Fruit fly (Drosophila melanogaster) whole organism, wandering third instar larva: Measurements from ENCODE around the gene CrzR.

Experiments
- Abd-B ChIP-seq: fragments of >200 bp; optimal IDR thresholded peaks from 2 replicates; lab custom pipeline; 2017; ENCODE audit warnings: missing biosample characterization, missing genetic modification characterization
- CG32264 ChIP-seq: fragments of 200-800 bp; sonication (Bioruptor generic); optimal IDR thresholded peaks from 2 replicates; lab custom pipeline; 2016; ENCODE audit warnings: missing biosample characterization, missing genetic modification characterization
- CG9705 ChIP-seq: fragments of 200-800 bp; sonication (Bioruptor generic); optimal IDR thresholded peaks from 2 replicates; lab custom pipeline; 2018; ENCODE audit warnings: missing biosample characterization, mild to moderate bottlenecking, missing genetic modification characterization
- CrebA ChIP-seq: fragments of 200-800 bp; sonication (Bioruptor generic); optimal IDR thresholded peaks from 2 replicates; lab custom pipeline; 2016; ENCODE audit warnings: missing biosample characterization, mild to moderate bottlenecking, missing genetic modification characterization, borderline replicate concordance
- GATAd ChIP-seq: sonication (Bioruptor generic); optimal IDR thresholded peaks from 2 replicates; lab custom pipeline; 2016; ENCODE audit warnings: missing biosample characterization, missing genetic modification characterization
- HLH106 ChIP-seq: fragments of 200-800 bp; optimal IDR thresholded peaks from 3 replicates; lab custom pipeline; 2019; ENCODE audit warnings: missing biosample characterization, mild to moderate bottlenecking, missing genetic modification characterization, moderate library complexity
- Hr78 ChIP-seq: fragments of >200 bp; optimal IDR thresholded peaks from 2 replicates; lab custom pipeline; 2017; ENCODE audit warnings: missing biosample characterization, missing genetic modification characterization
- Hr83 ChIP-seq: fragments of 200-300 bp; sonication (Bioruptor generic); optimal IDR thresholded peaks from 2 replicates; lab custom pipeline; 2016; ENCODE audit warnings: missing biosample characterization, mild to moderate bottlenecking, missing genetic modification characterization, moderate library complexity; ENCODE audit not compliant: poor library complexity, severe bottlenecking
- Jra ChIP-seq: sonication (Bioruptor generic); optimal IDR thresholded peaks from 2 replicates; lab custom pipeline; 2016; ENCODE audit warnings: missing biosample characterization, missing genetic modification characterization
- Mio ChIP-seq: sonication (Bioruptor generic); optimal IDR thresholded peaks from 2 replicates; lab custom pipeline; 2016; ENCODE audit warnings: missing biosample characterization, missing genetic modification characterization
- Myc ChIP-seq: fragments of >200 bp; optimal IDR thresholded peaks from 2 replicates; lab custom pipeline; 2017
- N ChIP-seq: fragments of >200 bp; optimal IDR thresholded peaks from 2 replicates; lab custom pipeline; 2018; ENCODE audit warnings: missing biosample characterization, missing external identifiers, missing genetic modification characterization
- OdsH ChIP-seq: fragments of 200-800 bp; sonication (Bioruptor generic); optimal IDR thresholded peaks from 2 replicates; lab custom pipeline; 2016; ENCODE audit warnings: missing biosample characterization, mild to moderate bottlenecking, missing genetic modification characterization
- Rel ChIP-seq, 2 experiments: fragments of 200-800 bp; sonication (Bioruptor generic) in 1 of 2; optimal IDR thresholded peaks; 2 replicates in 1 of 2; 3 replicates in 1 of 2; lab custom pipeline; 2016 to 2019; ENCODE audit warnings: mild to moderate bottlenecking in 2 of 2, missing biosample characterization in 2 of 2, missing genetic modification characterization in 2 of 2, moderate library complexity in 1 of 2
- Sp1 ChIP-seq: fragments of 200-800 bp; sonication (Bioruptor generic); optimal IDR thresholded peaks from 3 replicates; lab custom pipeline; 2019; ENCODE audit warnings: missing biosample characterization, mild to moderate bottlenecking, missing genetic modification characterization, moderate library complexity
- br ChIP-seq: fragments of 200-800 bp; sonication (Bioruptor generic); optimal IDR thresholded peaks from 2 replicates; lab custom pipeline; 2016; ENCODE audit warnings: missing biosample characterization, missing genetic modification characterization
- brk ChIP-seq: fragments of 200-800 bp; sonication (Bioruptor generic); optimal IDR thresholded peaks from 2 replicates; lab custom pipeline; 2016; ENCODE audit warnings: missing biosample characterization, mild to moderate bottlenecking, missing genetic modification characterization
- dl ChIP-seq, 2 experiments: fragments of 175-275, 200-275 bp in 1 of 2; fragments of 200-275 bp in 1 of 2; sonication (Bioruptor generic); optimal IDR thresholded peaks; lab custom pipeline; 2018; ENCODE audit warnings: mild to moderate bottlenecking in 2 of 2, missing biosample characterization in 2 of 2, missing genetic modification characterization in 2 of 2, moderate library complexity in 2 of 2; ENCODE audit not compliant: partially characterized antibody in 2 of 2, insufficient read depth in 1 of 2
- dmrt93B ChIP-seq: fragments of 200-800 bp; sonication (Bioruptor generic); optimal IDR thresholded peaks from 2 replicates; lab custom pipeline; 2018; ENCODE audit warnings: missing biosample characterization, mild to moderate bottlenecking, missing genetic modification characterization
- ey ChIP-seq: fragments of 200-800 bp; sonication (Bioruptor generic); optimal IDR thresholded peaks from 2 replicates; lab custom pipeline; 2016; ENCODE audit warnings: missing biosample characterization, missing genetic modification characterization
- foxo ChIP-seq, 2 experiments: fragments of 200-800 bp; sonication (Bioruptor generic); optimal IDR thresholded peaks; 2 replicates in 1 of 2; 3 replicates in 1 of 2; lab custom pipeline; 2016 to 2017; ENCODE audit warnings: missing biosample characterization in 2 of 2, missing genetic modification characterization in 2 of 2
- h ChIP-seq: fragments of 200-800 bp; sonication (Bioruptor generic); optimal IDR thresholded peaks from 3 replicates; lab custom pipeline; 2016; ENCODE audit warnings: missing biosample characterization, mild to moderate bottlenecking, missing genetic modification characterization
- jim ChIP-seq: fragments of 175-275, 200-325 bp; sonication (Bioruptor generic); optimal IDR thresholded peaks from 2 replicates; lab custom pipeline; 2016; ENCODE audit warnings: missing biosample characterization, mild to moderate bottlenecking, missing genetic modification characterization
- lola ChIP-seq: fragments of >200 bp; optimal IDR thresholded peaks from 2 replicates; lab custom pipeline; 2017; ENCODE audit warnings: missing biosample characterization, missing genetic modification characterization
- pan ChIP-seq: fragments of >200 bp; optimal IDR thresholded peaks from 2 replicates; lab custom pipeline; 2017
- rgr ChIP-seq: fragments of 200-800 bp; sonication (Bioruptor generic); optimal IDR thresholded peaks from 3 replicates; lab custom pipeline; 2016; ENCODE audit warnings: missing biosample characterization, mild to moderate bottlenecking, missing genetic modification characterization
- sage ChIP-seq: fragments of 200-800 bp; sonication (Bioruptor generic); optimal IDR thresholded peaks from 2 replicates; lab custom pipeline; 2016; ENCODE audit warnings: missing biosample characterization, mild to moderate bottlenecking, missing genetic modification characterization
- sv ChIP-seq: fragments of 200-800 bp; sonication (Bioruptor generic); optimal IDR thresholded peaks from 3 replicates; lab custom pipeline; 2016; ENCODE audit warnings: missing biosample characterization, missing genetic modification characterization
- usp ChIP-seq: fragments of >200 bp; optimal IDR thresholded peaks from 2 replicates; lab custom pipeline; 2017; ENCODE audit warnings: missing biosample characterization, missing genetic modification characterization
- woc ChIP-seq: sonication (Bioruptor generic); optimal IDR thresholded peaks from 2 replicates; lab custom pipeline; 2016; ENCODE audit warnings: missing biosample characterization, mild to moderate bottlenecking, missing genetic modification characterization

The CrzR gene

DNA sequence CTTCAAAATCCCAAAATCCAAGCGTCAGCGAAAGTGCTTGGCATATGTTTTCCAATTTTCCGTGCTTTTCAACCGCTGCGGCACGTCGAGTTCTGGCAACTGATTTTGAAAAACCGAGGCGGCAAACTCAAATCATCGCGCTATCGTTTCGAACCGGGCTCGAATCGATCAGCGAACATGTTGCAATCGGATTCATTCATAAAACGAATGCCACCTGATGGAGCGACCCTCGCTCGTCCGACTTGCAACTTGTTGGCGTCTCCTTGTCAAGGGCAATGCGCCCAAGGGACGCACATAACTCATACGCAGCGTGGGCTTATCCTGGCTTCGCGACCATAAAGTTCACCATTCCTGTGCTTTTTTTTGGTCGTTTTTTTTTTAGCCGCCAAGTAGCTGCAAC lies at the start of gene CrzR:
TSS of gene CrzR (minus strand) at position 105 of the 400 bp plus-strand sequence.
- TF ChIP-seq sv (GFP tag; lab: Kevin White, UChicago): no peak
- TF ChIP-seq dmrt93B (GFP tag; lab: Kevin White, UChicago): no peak
- no peak for TF ChIP-seq Jra (GFP tag; lab: Kevin White, UChicago)
- no peak for TF ChIP-seq rgr
- TF ChIP-seq sage (GFP tag; lab: Kevin White, UChicago): no peak
- TF ChIP-seq Abd-B (GFP tag; lab: Kevin White, UChicago): no peak
- TF ChIP-seq Sp1 (GFP tag; lab: Kevin White, UChicago): no peak
- no peak for TF ChIP-seq jim (GFP tag; lab: Kevin White, UChicago)
- no peak for TF ChIP-seq pan
- TF ChIP-seq dl (GFP tag; optimal IDR thresholded peaks at IDR 0.05; lab: Kevin White, UChicago; ENCODE audit: insufficient read depth in 1 of 2, partially characterized antibody in 2 of 2): no peak
- no peak for TF ChIP-seq brk
- no peak for TF ChIP-seq CG32264 (GFP tag; lab: Kevin White, UChicago)
- no peak for TF ChIP-seq br (GFP tag; lab: Kevin White, UChicago)
- no peak for TF ChIP-seq N (GFP tag; lab: Kevin White, UChicago)
- no peak for TF ChIP-seq usp (GFP tag; lab: Kevin White, UChicago)

DNA sequence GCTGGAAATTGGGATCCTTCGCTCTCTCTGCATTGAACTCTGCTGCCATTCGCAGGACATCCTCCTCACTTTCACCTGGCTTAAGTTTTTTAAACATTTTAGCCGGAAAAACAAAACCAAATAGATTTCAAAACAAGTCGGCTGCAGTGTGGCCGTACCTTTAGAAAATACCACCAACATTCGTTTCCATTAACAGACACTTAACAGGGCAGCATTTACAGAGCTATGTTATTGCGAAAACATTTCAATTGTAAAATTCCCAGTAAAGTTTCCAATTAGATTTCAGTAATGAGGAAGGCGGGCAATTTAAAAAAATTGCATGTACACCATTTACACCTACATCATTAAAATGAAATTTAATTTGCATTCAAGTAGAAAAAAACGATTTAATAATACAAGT lies 47.8 kb upstream of the CrzR start, which contains the start of gene CG32104:
TSS of gene CG32104 (minus strand) at position 152 of the 400 bp plus-strand sequence.
- TF ChIP-seq Rel (GFP tag; optimal IDR thresholded peaks at IDR 0.05; lab: Kevin White, UChicago) (no peak), Rel (tag; optimal IDR thresholded peaks at IDR 0.05; lab: Kevin White, UChicago) (peak; percentile 71), Hr83 (GFP tag; lab: Kevin White, UChicago) (no peak)

DNA sequence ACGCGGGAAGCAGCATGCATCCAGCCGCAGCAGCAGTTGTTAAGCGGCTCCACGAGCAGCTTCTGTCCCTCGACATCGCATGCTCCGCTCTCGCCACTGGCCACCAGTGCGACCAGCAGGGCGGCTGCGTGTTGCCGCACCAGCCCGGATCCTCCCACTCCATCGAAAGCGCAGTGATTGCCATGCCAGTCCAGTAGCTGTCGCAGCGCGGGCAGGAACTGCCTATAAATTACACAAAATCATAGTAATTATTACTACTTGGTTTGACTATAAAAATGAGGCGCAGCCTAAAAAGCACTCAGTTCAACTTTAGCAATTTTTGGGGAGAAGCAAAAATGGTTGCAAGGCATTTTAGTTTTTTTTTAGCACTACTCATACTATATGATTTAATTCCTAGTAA lies 44.5 kb upstream of the CrzR start, which contains the start of gene Obp69a:
TSS of gene Obp69a (plus strand) at position 301 of the 400 bp plus-strand sequence.
- TF ChIP-seq h (GFP tag; lab: Kevin White, UChicago): no peak
- no peak for TF ChIP-seq foxo (GFP tag; optimal IDR thresholded peaks at IDR 0.05; lab: Kevin White, UChicago)
- no peak for TF ChIP-seq brk
- no peak for TF ChIP-seq N (GFP tag; lab: Kevin White, UChicago)
- no peak for TF ChIP-seq sv (GFP tag; lab: Kevin White, UChicago)

DNA sequence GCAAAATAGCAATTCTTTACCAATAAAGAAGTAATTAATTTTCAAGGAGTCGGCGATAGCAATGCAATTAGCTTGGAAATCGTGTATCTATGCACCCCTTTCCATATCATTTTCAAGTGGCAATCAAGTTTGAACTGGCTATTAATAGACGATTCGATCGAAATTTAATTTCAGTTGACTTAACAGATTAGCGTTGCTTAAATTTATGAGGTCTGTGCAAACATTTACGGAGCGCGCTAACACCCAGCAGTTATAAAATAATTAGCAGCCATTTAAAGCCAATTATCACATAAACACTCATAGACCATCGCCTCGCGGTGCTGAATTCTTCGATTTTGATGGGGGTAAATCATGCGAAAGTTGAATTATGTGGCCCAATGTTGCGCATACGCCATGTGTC lies 41.4 kb upstream of the CrzR start:
- no peak for TF ChIP-seq Sp1 (GFP tag; lab: Kevin White, UChicago)
- no peak for TF ChIP-seq HLH106
- TF ChIP-seq CrebA (GFP tag; lab: Kevin White, UChicago): no peak
- TF ChIP-seq Hr83 (GFP tag; lab: Kevin White, UChicago): no peak
- no peak for TF ChIP-seq Mio (GFP tag; lab: Kevin White, UChicago)
- TF ChIP-seq N (GFP tag; lab: Kevin White, UChicago): no peak
- no peak for TF ChIP-seq CG9705 (GFP tag; lab: Kevin White, UChicago)
- TF ChIP-seq ey (GFP tag; lab: Kevin White, UChicago): no peak
- TF ChIP-seq woc (GFP tag; lab: Kevin White, UChicago): no peak
- TF ChIP-seq pan: no peak
- no peak for TF ChIP-seq Myc (lab: Kevin White, UChicago)
- TF ChIP-seq lola (GFP tag; lab: Kevin White, UChicago): no peak
- no peak for TF ChIP-seq OdsH
- TF ChIP-seq sv (GFP tag; lab: Kevin White, UChicago): no peak
- no peak for TF ChIP-seq CG32264 (GFP tag; lab: Kevin White, UChicago)

DNA sequence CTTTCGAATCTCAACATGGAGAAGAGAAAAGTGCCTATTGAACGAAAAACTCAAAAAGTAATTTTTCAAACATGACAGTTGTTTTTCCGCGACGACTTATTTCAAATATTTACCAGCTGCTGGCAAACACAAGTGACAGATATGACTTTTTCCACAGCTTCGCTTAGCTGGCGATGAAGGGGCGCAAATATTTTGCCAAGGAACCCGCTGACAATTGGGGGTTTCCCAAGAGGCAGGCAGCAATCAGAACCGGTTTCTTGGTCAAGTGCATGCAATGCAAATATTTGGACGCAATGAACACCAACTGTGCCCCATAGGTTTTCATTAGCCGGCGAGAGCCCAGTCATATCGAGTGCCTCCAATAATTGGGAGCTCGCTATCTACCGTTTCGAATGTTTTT lies 40.7 kb upstream of the CrzR start:
- TF ChIP-seq GATAd (no peak), Rel (GFP tag; optimal IDR thresholded peaks at IDR 0.05; lab: Kevin White, UChicago) (no peak), Rel (tag; optimal IDR thresholded peaks at IDR 0.05; lab: Kevin White, UChicago) (peak; percentile 93), Hr78 (no peak)
